Fruit fly (Drosophila melanogaster) Kc167 (cell line): ENCODE results near the gene dpr11.

Experiments
- Myc ChIP-seq: fragments of >200 bp; optimal IDR thresholded peaks from 2 replicates; lab custom pipeline; 2017; ENCODE audit warnings: missing external identifiers
- Sin3A ChIP-seq: fragments of >200 bp; optimal IDR thresholded peaks from 2 replicates; lab custom pipeline; 2018; ENCODE audit warnings: missing external identifiers
- h ChIP-seq: fragments of >200 bp; optimal IDR thresholded peaks from 3 replicates; lab custom pipeline; 2018; ENCODE audit warnings: missing external identifiers
- insv ChIP-seq: fragments of >200 bp; optimal IDR thresholded peaks from 3 replicates; lab custom pipeline; 2018; ENCODE audit warnings: missing external identifiers
- psq ChIP-seq: fragments of >200 bp; optimal IDR thresholded peaks from 2 replicates; lab custom pipeline; 2017; ENCODE audit warnings: missing external identifiers
- ttk ChIP-seq: sonication (Bioruptor generic); optimal IDR thresholded peaks from 2 replicates; lab custom pipeline; 2017; ENCODE audit warnings: missing external identifiers

DNA sequence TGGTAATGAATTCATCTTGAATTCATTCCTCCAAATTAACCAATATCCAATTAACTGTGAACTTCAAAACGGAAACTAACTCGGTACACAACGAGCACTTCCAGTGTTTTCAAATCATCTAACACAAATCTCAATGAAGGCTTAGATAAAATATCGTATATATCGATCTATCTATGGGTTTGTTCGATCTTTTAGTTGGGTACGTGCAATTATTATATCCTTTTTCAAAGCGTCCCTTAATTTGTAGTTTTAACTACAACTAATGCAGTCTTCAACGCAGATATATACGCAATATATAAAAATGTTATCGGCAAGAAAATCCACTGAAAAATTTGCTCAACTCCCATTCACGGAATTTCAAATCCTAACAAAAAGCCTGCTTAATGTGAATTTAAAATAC is 4.8 kb upstream of the dpr11 start, which contains the start of gene CG1138:
- TF ChIP-seq psq: no peak
- no peak for TF ChIP-seq Myc (lab: Kevin White, UChicago)
- TF ChIP-seq Sin3A (lab: Kevin White, UChicago): no peak
- no peak for TF ChIP-seq h (lab: Kevin White, UChicago)
- TF ChIP-seq insv: no peak
- TF ChIP-seq ttk: no peak
